Worm (Caenorhabditis elegans): Measurements from ENCODE around the gene F14F9.6.

ce11 chrV:5169586-5169985 is 23.3 kb upstream of the F14F9.6 start, which contains the start of gene srt-64:
- TF ChIP-seq unc-62 (GFP tag; optimal IDR thresholded peaks at IDR 0.05) (no peak), elt-3 (tag; optimal IDR thresholded peaks at IDR 0.05) (no peak), nhr-237 (tag; optimal IDR thresholded peaks at IDR 0.05) (no peak), bed-3 (GFP tag; optimal IDR thresholded peaks at IDR 0.05) (no peak), flh-1 (GFP tag; optimal IDR thresholded peaks at IDR 0.05) (no peak), ces-1 (GFP tag; optimal IDR thresholded peaks at IDR 0.05) (no peak)
